Fruit fly (Drosophila melanogaster) whole organism, wandering third instar larva: ENCODE data around the gene CG1317.

Source experiments
- CG9705 ChIP-seq: fragments of 200-800 bp; sonication (Bioruptor generic); optimal IDR thresholded peaks from 2 replicates; lab custom pipeline; 2018; ENCODE audit warnings: missing biosample characterization, mild to moderate bottlenecking, missing genetic modification characterization
- GATAd ChIP-seq: sonication (Bioruptor generic); optimal IDR thresholded peaks from 2 replicates; lab custom pipeline; 2016; ENCODE audit warnings: missing biosample characterization, missing genetic modification characterization
- Mio ChIP-seq: sonication (Bioruptor generic); optimal IDR thresholded peaks from 2 replicates; lab custom pipeline; 2016; ENCODE audit warnings: missing biosample characterization, missing genetic modification characterization
- Myc ChIP-seq: fragments of >200 bp; optimal IDR thresholded peaks from 2 replicates; lab custom pipeline; 2017
- h ChIP-seq: fragments of 200-800 bp; sonication (Bioruptor generic); optimal IDR thresholded peaks from 3 replicates; lab custom pipeline; 2016; ENCODE audit warnings: missing biosample characterization, mild to moderate bottlenecking, missing genetic modification characterization
- psq ChIP-seq: fragments of 200-800 bp; sonication (Bioruptor generic); optimal IDR thresholded peaks from 3 replicates; lab custom pipeline; 2017; ENCODE audit warnings: missing biosample characterization, mild to moderate bottlenecking, missing genetic modification characterization, moderate library complexity

DNA sequence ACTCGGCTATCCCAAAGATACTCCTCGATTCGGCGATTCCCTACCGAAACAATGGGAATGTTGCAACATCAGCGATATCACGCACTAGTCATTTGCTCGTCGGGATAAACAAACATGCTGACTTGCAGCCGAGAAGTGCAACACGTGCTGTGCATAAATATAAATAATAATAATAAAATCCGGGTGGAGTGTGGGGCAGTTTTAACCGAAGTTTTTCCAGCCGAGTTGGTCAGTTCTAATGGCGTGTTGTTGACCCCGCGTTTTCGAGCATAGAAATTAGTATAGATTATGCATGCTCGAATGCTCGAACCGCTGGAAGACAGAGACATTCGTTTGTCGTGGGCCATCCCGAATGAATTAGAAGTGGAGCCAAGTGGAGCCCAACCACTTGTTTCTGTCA is 26.9 kb upstream of the CG1317 start:
- no peak for TF ChIP-seq Mio (GFP tag; lab: Kevin White, UChicago)
- no peak for TF ChIP-seq GATAd
- TF ChIP-seq Myc (lab: Kevin White, UChicago), result no peak
- TF ChIP-seq CG9705 (GFP tag; lab: Kevin White, UChicago), result no peak
- no peak for TF ChIP-seq psq
- TF ChIP-seq h (GFP tag; lab: Kevin White, UChicago), result no peak
